Fruit fly (Drosophila melanogaster): ENCODE measurements around the gene lmgA.

The lmgA gene

dm6 chr2L:8528951-8529430 lies 573 bp upstream of the lmgA start, which contains the start of gene CG17834:
TSS of gene CG17834 (plus strand) at chr2L:8529141.
- TF ChIP-seq Crg-1 (GFP tag; optimal IDR thresholded peaks at IDR 0.05), result peak; percentile 35
- TF ChIP-seq CG7045 (GFP tag; optimal IDR thresholded peaks at IDR 0.05), result no peak
- no peak for TF ChIP-seq cnc (optimal IDR thresholded peaks at IDR 0.05)
- TF ChIP-seq bab1 (GFP tag; optimal IDR thresholded peaks at IDR 0.05), result no peak
- TF ChIP-seq CG11617 (GFP tag; optimal IDR thresholded peaks at IDR 0.05), result no peak
- TF ChIP-seq tj (GFP tag; optimal IDR thresholded peaks at IDR 0.05), result peak; percentile 68
- TF ChIP-seq Mnt (GFP tag; optimal IDR thresholded peaks at IDR 0.05), result peak; percentile 9

DNA sequence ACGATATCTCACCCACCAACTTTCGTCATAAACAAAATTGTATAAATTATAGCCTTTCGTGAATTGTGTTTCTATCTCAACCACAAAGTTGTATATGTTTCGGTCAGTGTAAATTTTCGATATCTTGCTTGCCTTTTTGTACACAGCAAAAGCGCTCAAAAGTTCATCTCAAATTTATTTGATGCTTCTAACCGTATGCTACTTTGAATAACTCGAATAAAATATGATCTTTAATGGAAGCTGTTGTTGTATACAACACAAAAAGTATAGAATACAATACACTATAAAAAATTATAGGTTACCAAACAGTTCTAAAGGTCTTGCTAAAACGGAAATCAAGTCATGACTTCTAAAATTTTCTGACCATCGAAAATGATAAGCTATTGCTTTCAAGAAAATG lies 3.4 kb downstream of the lmgA start:
- TF ChIP-seq CG1620 (GFP tag; optimal IDR thresholded peaks at IDR 0.05), result no peak
- TF ChIP-seq CG12768 (GFP tag; optimal IDR thresholded peaks at IDR 0.05), result no peak
- TF ChIP-seq pad (GFP tag; optimal IDR thresholded peaks at IDR 0.05), result no peak
- TF ChIP-seq kay (GFP tag; ENCODE audit: borderline replicate concordance), result peak; percentile 68
- TF ChIP-seq toe (GFP tag; optimal IDR thresholded peaks at IDR 0.05), result no peak
- no peak for TF ChIP-seq cic (GFP tag; optimal IDR thresholded peaks at IDR 0.05)
- no peak for TF ChIP-seq CG33017 (tag; optimal IDR thresholded peaks at IDR 0.05)
- TF ChIP-seq Mnt (GFP tag; optimal IDR thresholded peaks at IDR 0.05), result no peak

dm6 chr2L:8522781-8523180 lies 5.6 kb downstream of the lmgA start:
- TF ChIP-seq kay (GFP tag; ENCODE audit: borderline replicate concordance) (no peak), Mnt (GFP tag; optimal IDR thresholded peaks at IDR 0.05) (no peak), pad (GFP tag; optimal IDR thresholded peaks at IDR 0.05) (no peak), CG12768 (GFP tag; optimal IDR thresholded peaks at IDR 0.05) (no peak), Crg-1 (GFP tag; optimal IDR thresholded peaks at IDR 0.05) (no peak), cic (GFP tag; optimal IDR thresholded peaks at IDR 0.05) (no peak), toe (GFP tag; optimal IDR thresholded peaks at IDR 0.05) (no peak), CG11617 (GFP tag; optimal IDR thresholded peaks at IDR 0.05) (no peak), ovo (GFP tag; optimal IDR thresholded peaks at IDR 0.05) (no peak), Hr96 (GFP tag; optimal IDR thresholded peaks at IDR 0.05) (no peak), bab1 (GFP tag; optimal IDR thresholded peaks at IDR 0.05) (no peak)

- TF ChIP-seq pad (GFP tag; optimal IDR thresholded peaks at IDR 0.05) (no peak), CG5204 (GFP tag; optimal IDR thresholded peaks at IDR 0.05) (no peak), tj (GFP tag; optimal IDR thresholded peaks at IDR 0.05) (peak; percentile 48), ovo (GFP tag; optimal IDR thresholded peaks at IDR 0.05) (peak; percentile 95), Mnt (GFP tag; optimal IDR thresholded peaks at IDR 0.05) (peak; percentile 23), CG12768 (GFP tag; optimal IDR thresholded peaks at IDR 0.05) (peak; percentile 2), cic (GFP tag; optimal IDR thresholded peaks at IDR 0.05) (peak; percentile 19), bab1 (GFP tag; optimal IDR thresholded peaks at IDR 0.05) (peak; percentile 48), Crg-1 (GFP tag; optimal IDR thresholded peaks at IDR 0.05) (no peak), Clk (GFP tag; optimal IDR thresholded peaks at IDR 0.05) (no peak), CG11617 (GFP tag; optimal IDR thresholded peaks at IDR 0.05) (no peak), cnc (optimal IDR thresholded peaks at IDR 0.05) (no peak), CG33017 (tag; optimal IDR thresholded peaks at IDR 0.05) (no peak), CG14711 (tag; optimal IDR thresholded peaks at IDR 0.05) (no peak), Hr96 (GFP tag; optimal IDR thresholded peaks at IDR 0.05) (no peak), kay (GFP tag; ENCODE audit: borderline replicate concordance) (no peak)
Observed at dm6 chr2L:8521724-8522309, 6.6 kb downstream of the lmgA start, which contains the start of gene Acer. TSS of gene Acer (plus strand) at chr2L:8521933.

dm6 chr2L:8519390-8519789 lies 9.0 kb downstream of the lmgA start, which contains the start of gene Sgp:
TSS of gene Sgp (plus strand) at chr2L:8519690.
- TF ChIP-seq cic (GFP tag; optimal IDR thresholded peaks at IDR 0.05) (no peak), CG1620 (GFP tag; optimal IDR thresholded peaks at IDR 0.05) (no peak), CG7101 (tag; optimal IDR thresholded peaks at IDR 0.05) (no peak), CG33017 (tag; optimal IDR thresholded peaks at IDR 0.05) (no peak), ovo (GFP tag; optimal IDR thresholded peaks at IDR 0.05) (no peak), Hr96 (GFP tag; optimal IDR thresholded peaks at IDR 0.05) (no peak), Clk (GFP tag; optimal IDR thresholded peaks at IDR 0.05) (no peak), tj (GFP tag; optimal IDR thresholded peaks at IDR 0.05) (no peak), toe (GFP tag; optimal IDR thresholded peaks at IDR 0.05) (no peak), CG11617 (GFP tag; optimal IDR thresholded peaks at IDR 0.05) (no peak), CG5204 (GFP tag; optimal IDR thresholded peaks at IDR 0.05) (no peak), CG7045 (GFP tag; optimal IDR thresholded peaks at IDR 0.05) (no peak), Mnt (GFP tag; optimal IDR thresholded peaks at IDR 0.05) (no peak), CG14711 (tag; optimal IDR thresholded peaks at IDR 0.05) (no peak), pad (GFP tag; optimal IDR thresholded peaks at IDR 0.05) (no peak), CG12768 (GFP tag; optimal IDR thresholded peaks at IDR 0.05) (no peak), bab1 (GFP tag; optimal IDR thresholded peaks at IDR 0.05) (no peak)

DNA sequence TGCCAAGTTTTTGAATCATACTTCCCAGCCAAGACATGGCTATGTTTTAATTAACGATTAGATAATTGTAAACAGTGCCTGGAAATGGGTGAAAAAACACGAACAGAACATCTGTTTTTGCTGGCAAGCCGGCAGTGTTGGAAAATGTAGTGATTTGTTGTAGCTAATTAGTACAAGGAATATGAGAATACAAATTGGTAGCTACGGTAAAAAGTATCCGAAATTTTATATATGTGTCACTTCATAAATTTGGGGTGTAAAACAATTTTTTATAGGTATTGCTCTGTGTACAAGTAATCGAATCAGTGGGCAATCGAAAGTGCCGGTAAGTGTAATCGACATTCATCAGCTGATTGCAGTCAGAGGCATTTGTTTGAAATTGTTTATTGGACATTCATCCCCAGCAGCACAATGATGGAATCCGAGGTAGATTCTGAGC lies 11.1 kb downstream of the lmgA start, which contains the start of the genes mRpL51 and Uba4:
mRpL51 (minus strand) TSS at position 125 of the 439 bp plus-strand sequence.
Uba4 (plus strand) TSS at position 156 of the 439 bp plus-strand sequence.
- TF ChIP-seq tj (GFP tag; optimal IDR thresholded peaks at IDR 0.05) (peak; percentile 7), Clk (GFP tag; optimal IDR thresholded peaks at IDR 0.05) (no peak), CG14711 (tag; optimal IDR thresholded peaks at IDR 0.05) (peak; percentile 56), pad (GFP tag; optimal IDR thresholded peaks at IDR 0.05) (peak; percentile 43), kay (GFP tag; ENCODE audit: borderline replicate concordance) (no peak), CG7101 (tag; optimal IDR thresholded peaks at IDR 0.05) (peak; percentile 69), CG1620 (GFP tag; optimal IDR thresholded peaks at IDR 0.05) (peak; percentile 54), bab1 (GFP tag; optimal IDR thresholded peaks at IDR 0.05) (peak; percentile 55), Mnt (GFP tag; optimal IDR thresholded peaks at IDR 0.05) (peak; percentile 67), CG12768 (GFP tag; optimal IDR thresholded peaks at IDR 0.05) (peak; percentile 9), toe (GFP tag; optimal IDR thresholded peaks at IDR 0.05) (no peak), Hr96 (GFP tag; optimal IDR thresholded peaks at IDR 0.05) (peak; percentile 49), ovo (GFP tag; optimal IDR thresholded peaks at IDR 0.05) (peak; percentile 11), cic (GFP tag; optimal IDR thresholded peaks at IDR 0.05) (peak; percentile 13), CG33017 (tag; optimal IDR thresholded peaks at IDR 0.05) (no peak), cnc (optimal IDR thresholded peaks at IDR 0.05) (no peak), CG11617 (GFP tag; optimal IDR thresholded peaks at IDR 0.05) (peak; percentile 53), Crg-1 (GFP tag; optimal IDR thresholded peaks at IDR 0.05) (peak; percentile 58), CG5204 (GFP tag; optimal IDR thresholded peaks at IDR 0.05) (no peak), CG7045 (GFP tag; optimal IDR thresholded peaks at IDR 0.05) (no peak)

Measured in whole organism, adult.